Fruit fly (Drosophila melanogaster) whole organism, prepupa: ENCODE results near the gene RagA-B.

Source experiments
- CG8319 ChIP-seq: fragments of 200-800 bp; sonication (Bioruptor generic); optimal IDR thresholded peaks from 3 replicates; lab custom pipeline; 2016; ENCODE audit warnings: missing biosample characterization, missing genetic modification characterization
- Hr38 ChIP-seq: sonication (Bioruptor generic); optimal IDR thresholded peaks from 2 replicates; lab custom pipeline; 2016; ENCODE audit warnings: missing biosample characterization, missing genetic modification characterization
- Hr39 ChIP-seq: fragments of 200-800 bp; sonication (Bioruptor generic); optimal IDR thresholded peaks from 2 replicates; lab custom pipeline; 2016; ENCODE audit warnings: missing biosample characterization, missing genetic modification characterization

dm6 chr3R:9029411-9029810 is 45.3 kb upstream of the RagA-B start:
- no peak for TF ChIP-seq CG8319 (GFP tag; lab: Kevin White, UChicago)
- no peak for TF ChIP-seq Hr38 (GFP tag; lab: Kevin White, UChicago)
- no peak for TF ChIP-seq Hr39
